Fruit fly (Drosophila melanogaster) whole organism, adult: ENCODE data around the gene CG13670.

Source experiments
- CG12768 ChIP-seq: fragments of 200-800 bp; sonication (Bioruptor generic); optimal IDR thresholded peaks from 2 replicates; lab custom pipeline; 2017; ENCODE audit warnings: missing biosample characterization, missing genetic modification characterization, mild to moderate bottlenecking, moderate library complexity, missing genetic modification reagents
- CG33017 ChIP-seq: fragments of 200-800 bp; sonication (Bioruptor generic); optimal IDR thresholded peaks from 2 replicates; lab custom pipeline; 2018; ENCODE audit warnings: missing biosample characterization, mild to moderate bottlenecking, missing genetic modification characterization, moderate library complexity
- CG7101 ChIP-seq: fragments of 200-800 bp; sonication (Bioruptor generic); optimal IDR thresholded peaks from 2 replicates; lab custom pipeline; 2018; ENCODE audit warnings: missing biosample characterization, mild to moderate bottlenecking, missing genetic modification characterization, moderate library complexity
- Clk ChIP-seq: fragments of 200-800 bp; sonication (Bioruptor generic); optimal IDR thresholded peaks from 2 replicates; lab custom pipeline; 2017; ENCODE audit warnings: missing biosample characterization, missing genetic modification characterization
- Hr96 ChIP-seq: fragments of 200-800 bp; sonication (Bioruptor generic); optimal IDR thresholded peaks from 2 replicates; lab custom pipeline; 2016; ENCODE audit warnings: missing biosample characterization, missing genetic modification characterization
- Mnt ChIP-seq: fragments of 200-800 bp; sonication (Bioruptor generic); optimal IDR thresholded peaks from 2 replicates; lab custom pipeline; 2016; ENCODE audit warnings: missing biosample characterization, mild to moderate bottlenecking, missing genetic modification characterization
- ovo ChIP-seq: fragments of 200-800 bp; sonication (Bioruptor generic); optimal IDR thresholded peaks from 2 replicates; lab custom pipeline; 2016; ENCODE audit warnings: missing biosample characterization, missing genetic modification characterization
- pad ChIP-seq: fragments of 200-800 bp; sonication (Bioruptor generic); optimal IDR thresholded peaks from 3 replicates; lab custom pipeline; 2017; ENCODE audit warnings: missing biosample characterization, missing genetic modification characterization, mild to moderate bottlenecking, moderate library complexity, missing genetic modification reagents

DNA sequence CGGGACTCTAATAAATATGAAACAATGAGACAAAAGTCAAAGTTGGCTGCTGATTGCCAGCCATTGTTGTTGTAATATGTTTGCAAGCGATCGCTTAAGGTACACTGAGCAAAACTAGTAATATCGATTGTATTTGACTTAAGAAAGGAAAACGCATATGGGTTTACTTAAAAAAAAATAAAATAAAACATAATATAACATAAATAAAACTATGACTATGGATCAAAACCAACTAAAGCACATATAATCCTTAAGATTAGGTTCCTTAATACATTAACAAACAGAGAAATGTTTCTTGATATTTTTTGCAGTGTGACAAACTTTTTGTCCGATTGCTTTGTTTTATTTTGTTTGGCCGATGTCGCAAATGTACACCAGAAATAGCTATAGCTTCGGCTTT is 13.0 kb downstream of the CG13670 start:
- TF ChIP-seq Hr96 (no peak), CG33017 (tag; lab: Kevin White, UChicago) (no peak), pad (GFP tag; lab: Kevin White, UChicago) (no peak), Mnt (no peak), ovo (GFP tag; lab: Kevin White, UChicago) (no peak), CG7101 (tag; lab: Kevin White, UChicago) (no peak), Clk (GFP tag; lab: Kevin White, UChicago) (no peak), CG12768 (GFP tag; lab: Kevin White, UChicago) (no peak)
